Worm (Caenorhabditis elegans) whole organism, L2 larva: ENCODE results near the gene C06C6.7.

Experiments used
- F13H6.1 ChIP-seq: sonication (generic microtip); optimal IDR thresholded peaks from 2 replicates; lab custom pipeline; 2016; ENCODE audit warnings: missing genetic modification characterization, missing compliant biosample characterization
- ceh-16 ChIP-seq: fragments of 150-350 bp; optimal IDR thresholded peaks from 2 replicates; lab custom pipeline; 2014; ENCODE audit warnings: missing biosample characterization, missing genetic modification characterization
- ceh-82 ChIP-seq: fragments of 150-350 bp; optimal IDR thresholded peaks from 2 replicates; lab custom pipeline; 2014; ENCODE audit warnings: missing biosample characterization, missing genetic modification characterization
- elt-3 ChIP-seq: sonication (generic microtip); optimal IDR thresholded peaks from 2 replicates; lab custom pipeline; 2017; ENCODE audit warnings: missing biosample characterization, missing genetic modification characterization
- fos-1 ChIP-seq: fragments of 150-350 bp; optimal IDR thresholded peaks from 2 replicates; lab custom pipeline; 2014; ENCODE audit warnings: missing biosample characterization, missing genetic modification characterization
- lsy-2 ChIP-seq, 2 experiments: fragments of 150-350 bp in 1 of 2; sonication (generic microtip) in 1 of 2; optimal IDR thresholded peaks; 2 replicates each; lab custom pipeline; 2014 to 2017; ENCODE audit warnings: missing biosample characterization in 2 of 2, missing genetic modification characterization in 2 of 2
- nhr-11 ChIP-seq: fragments of 150-350 bp; optimal IDR thresholded peaks from 2 replicates; lab custom pipeline; 2014; ENCODE audit warnings: missing biosample characterization, missing genetic modification characterization
- zag-1 ChIP-seq: fragments of 150-350 bp; optimal IDR thresholded peaks from 2 replicates; lab custom pipeline; 2014; ENCODE audit warnings: missing biosample characterization, missing genetic modification characterization
- ztf-11 ChIP-seq: sonication (generic microtip); optimal IDR thresholded peaks from 2 replicates; lab custom pipeline; 2017; ENCODE audit warnings: missing biosample characterization, missing genetic modification characterization

- TF ChIP-seq ztf-11 (tag; lab: Kevin White, UChicago) (no peak), ceh-16 (tag; lab: Kevin White, UChicago) (no peak), elt-3 (tag; lab: Kevin White, UChicago) (no peak), zag-1 (tag; lab: Kevin White, UChicago) (no peak), lsy-2 (tag; optimal IDR thresholded peaks at IDR 0.05; lab: Kevin White, UChicago) (no peak), F13H6.1 (tag; lab: Kevin White, UChicago) (no peak), nhr-11 (tag; lab: Kevin White, UChicago) (no peak), ceh-82 (tag; lab: Kevin White, UChicago) (no peak), fos-1 (tag; lab: Kevin White, UChicago) (no peak)
Observed at ce11 chrV:16023051-16023450, 31.1 kb downstream of the C06C6.7 start, which contains the start of gene cwc-15.
